Worm (Caenorhabditis elegans) whole organism, L4 larva: Measurements from ENCODE around the gene F11A5.5.

Experiments
- ces-1 ChIP-seq: fragments of 150-350 bp; sonication (generic microtip); optimal IDR thresholded peaks from 4 replicates; lab custom pipeline; 2014; ENCODE audit warnings: missing biosample characterization, missing genetic modification reagents, missing genetic modification characterization
- lsy-2 ChIP-seq, 2 experiments: fragments of 150-350 bp in 1 of 2; sonication (generic microtip) in 1 of 2; optimal IDR thresholded peaks; 2 replicates each; lab custom pipeline; 2014 to 2017; ENCODE audit warnings: missing biosample characterization in 2 of 2, missing genetic modification characterization in 2 of 2
- mep-1 ChIP-seq: fragments of 150-350 bp; sonication (generic microtip); optimal IDR thresholded peaks from 3 replicates; lab custom pipeline; 2014; ENCODE audit warnings: missing biosample characterization, missing genetic modification characterization
- rbr-2 ChIP-seq: sonication (generic microtip); optimal IDR thresholded peaks from 2 replicates; lab custom pipeline; 2016; ENCODE audit warnings: missing genotype, missing genetic modification characterization, missing compliant biosample characterization
- ztf-7 ChIP-seq: fragments of 150-350 bp; optimal IDR thresholded peaks from 2 replicates; lab custom pipeline; 2014; ENCODE audit warnings: missing biosample characterization, missing genetic modification characterization

DNA sequence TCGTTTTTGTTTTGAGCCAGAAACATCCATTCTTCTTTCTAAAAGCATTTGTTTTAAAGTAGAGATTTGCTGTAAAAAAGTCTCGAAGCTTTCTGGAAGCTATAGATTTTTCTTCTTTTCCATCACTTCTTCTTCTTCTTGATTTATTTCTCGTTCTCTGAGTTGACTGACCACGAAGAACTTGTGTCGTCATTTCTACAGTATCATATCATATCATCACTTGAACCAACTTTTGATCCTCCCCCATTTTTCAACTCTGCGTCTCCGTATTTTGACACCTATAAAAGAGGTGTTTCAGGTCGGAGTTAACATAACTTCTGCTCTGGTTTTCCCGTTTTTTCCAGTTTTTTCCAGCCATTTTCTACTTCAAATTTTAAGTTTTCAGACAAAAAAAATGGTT is 16.4 kb downstream of the F11A5.5 start, which contains the start of gene F11A5.9:
- TF ChIP-seq lsy-2 (tag; optimal IDR thresholded peaks at IDR 0.05; lab: Kevin White, UChicago) (no peak), ces-1 (no peak), rbr-2 (tag; lab: Kevin White, UChicago) (no peak), mep-1 (tag; lab: Kevin White, UChicago) (no peak), ztf-7 (tag; lab: Kevin White, UChicago) (no peak)
